Worm (Caenorhabditis elegans): ENCODE data around the gene F42A10.9.

- TF ChIP-seq ceh-79 (tag; optimal IDR thresholded peaks at IDR 0.05), result no peak
- TF ChIP-seq sea-2 (GFP tag; IDR thresholded peaks at IDR 0.05), result no peak
- TF ChIP-seq ztf-26 (tag; optimal IDR thresholded peaks at IDR 0.05), result no peak
- no peak for TF ChIP-seq rec-8 (tag; optimal IDR thresholded peaks at IDR 0.05)
- no peak for TF ChIP-seq Y67H2A.10 (GFP tag; conservative IDR thresholded peaks at IDR 0.05)
- TF ChIP-seq lin-35 (GFP tag; optimal IDR thresholded peaks at IDR 0.05), result no peak
- TF ChIP-seq ama-1 (optimal IDR thresholded peaks at IDR 0.05), result no peak
- no peak for TF ChIP-seq ama-1 (GFP tag; optimal IDR thresholded peaks at IDR 0.05)
- no peak for TF ChIP-seq nhr-90 (tag; optimal IDR thresholded peaks at IDR 0.05)
- no peak for TF ChIP-seq ceh-40 (GFP tag; IDR thresholded peaks at IDR 0.05)
Measured at ce11 chrIII:6190810-6191209, 26.4 kb downstream of the F42A10.9 start, which contains the start of gene C23G10.5.

Measured in whole organism, young adult.